Fruit fly (Drosophila melanogaster): ENCODE results near the gene Nha2.
A peak's percentile ranks its signal among the peaks of the same experiment; 100 is the strongest.

The Nha2 gene

DNA sequence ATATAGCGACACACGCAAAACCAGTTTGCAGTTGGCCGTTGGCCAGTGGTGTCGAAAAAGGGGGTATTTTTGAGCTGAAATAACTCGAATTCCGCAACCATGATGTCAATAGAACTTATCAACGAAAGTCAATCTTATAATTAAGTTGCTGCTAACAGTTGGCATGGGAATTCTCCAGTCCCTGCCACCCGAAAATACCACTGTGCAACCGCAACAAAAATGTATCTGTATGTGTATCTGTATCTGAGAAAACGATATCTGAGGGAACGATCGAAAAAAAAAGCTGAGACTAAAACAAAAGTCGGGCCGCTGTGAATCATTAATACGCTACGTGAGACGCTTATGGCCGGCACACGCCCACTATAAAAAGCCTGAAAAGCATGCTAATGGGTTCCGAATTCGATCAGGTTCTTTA, 48.2 kb upstream of the Nha2 start (continued):
- peak; percentile 57 for TF ChIP-seq CG11247 (GFP tag; IDR thresholded peaks at IDR 0.05)
- TF ChIP-seq eyg (GFP tag; optimal IDR thresholded peaks at IDR 0.05), result peak; percentile 0
- no peak for TF ChIP-seq CG9437 (GFP tag; optimal IDR thresholded peaks at IDR 0.05)
- TF ChIP-seq Dip3 (GFP tag; optimal IDR thresholded peaks at IDR 0.05), result peak; percentile 47
- 0 out of 2 replicates have a peak, but pooled peaks have one; percentile 45 for TF ChIP-seq ranshi (GFP tag; IDR thresholded peaks at IDR 0.05)
- TF ChIP-seq lab (GFP tag; optimal IDR thresholded peaks at IDR 0.05), result peak; percentile 60
- no peak for TF ChIP-seq CG4854 (GFP tag; optimal IDR thresholded peaks at IDR 0.05)
- TF ChIP-seq tll (GFP tag; optimal IDR thresholded peaks at IDR 0.05), result no peak
- TF ChIP-seq ken (GFP tag; IDR thresholded peaks at IDR 0.05), result peak; percentile 8; the same call in 1 of the 3 replicates
- TF ChIP-seq CG12219 (GFP tag; optimal IDR thresholded peaks at IDR 0.05), result no peak
- TF ChIP-seq CG7357 (GFP tag; IDR thresholded peaks at IDR 0.05), result 0 out of 3 replicates have a peak, but pooled peaks have one; percentile 47
- TF ChIP-seq Dref (GFP tag; IDR thresholded peaks at IDR 0.05), result no peak
- TF ChIP-seq sisA (GFP tag; IDR thresholded peaks at IDR 0.05), result peak; percentile 49; the same call in 1 of the 2 replicates
- TF ChIP-seq HLH4C (GFP tag; IDR thresholded peaks at IDR 0.05; ENCODE audit: partially characterized antibody), result no peak
- TF ChIP-seq al (GFP tag; IDR thresholded peaks at IDR 0.05), result peak; percentile 74
- TF ChIP-seq CG1602 (GFP tag; optimal IDR thresholded peaks at IDR 0.05), result no peak
- TF ChIP-seq esg (GFP tag; conservative IDR thresholded peaks at IDR 0.05), result peak; percentile 49
- peak; percentile 88 for TF ChIP-seq CG9932 (GFP tag; IDR thresholded peaks at IDR 0.05)
- TF ChIP-seq CG4617 (GFP tag; optimal IDR thresholded peaks at IDR 0.05; ENCODE audit: borderline replicate concordance), result no peak
- TF ChIP-seq CG18476 (GFP tag; optimal IDR thresholded peaks at IDR 0.05), result no peak
- TF ChIP-seq pb (GFP tag; optimal IDR thresholded peaks at IDR 0.05), result peak; percentile 3
- 0 out of 2 replicates have a peak, but pooled peaks have one; percentile 32 for TF ChIP-seq NFAT (GFP tag; IDR thresholded peaks at IDR 0.05)
- TF ChIP-seq zf30C (GFP tag; optimal IDR thresholded peaks at IDR 0.05), result no peak
- TF ChIP-seq twi (tag; optimal IDR thresholded peaks at IDR 0.05), result no peak
- no peak for TF ChIP-seq jumu (GFP tag; optimal IDR thresholded peaks at IDR 0.05)
- peak; percentile 22 for TF ChIP-seq CG1233 (GFP tag; optimal IDR thresholded peaks at IDR 0.05)
- peak; percentile 60 for TF ChIP-seq Meics (GFP tag; optimal IDR thresholded peaks at IDR 0.05)
- TF ChIP-seq tgo (GFP tag; IDR thresholded peaks at IDR 0.05), result peak; percentile 57; the same call in 2 of the 3 replicates
- peak; percentile 17; the same call in 1 of the 3 replicates for TF ChIP-seq CG14050 (GFP tag; IDR thresholded peaks at IDR 0.05)
- TF ChIP-seq ems (GFP tag; optimal IDR thresholded peaks at IDR 0.05), result no peak
- TF ChIP-seq CG10209 (GFP tag; optimal IDR thresholded peaks at IDR 0.05), result peak; percentile 17
- TF ChIP-seq repo (GFP tag; optimal IDR thresholded peaks at IDR 0.05), result peak; percentile 17
- peak; percentile 14 for TF ChIP-seq nmo (GFP tag; optimal IDR thresholded peaks at IDR 0.05)
- peak; percentile 0 for TF ChIP-seq slp2 (GFP tag; optimal IDR thresholded peaks at IDR 0.05)
- no peak for TF ChIP-seq CTCF (GFP tag; optimal IDR thresholded peaks at IDR 0.05)
- peak; percentile 19 for TF ChIP-seq cwo (GFP tag; optimal IDR thresholded peaks at IDR 0.05)
- TF ChIP-seq chif (GFP tag; optimal IDR thresholded peaks at IDR 0.05), result peak in 1 of 2 experiments; percentile 5
- no peak for TF ChIP-seq tup (GFP tag; optimal IDR thresholded peaks at IDR 0.05)
- peak; percentile 18 for TF ChIP-seq CG17568 (GFP tag; optimal IDR thresholded peaks at IDR 0.05)
- peak; percentile 68 for TF ChIP-seq CG11504 (tag; optimal IDR thresholded peaks at IDR 0.05)
- peak; percentile 29; the same call in 1 of the 2 replicates for TF ChIP-seq E2f2 (GFP tag; IDR thresholded peaks at IDR 0.05)
- TF ChIP-seq CG10543 (GFP tag; optimal IDR thresholded peaks at IDR 0.05), result peak; percentile 4
- peak; percentile 38 for TF ChIP-seq kay (GFP tag; optimal IDR thresholded peaks at IDR 0.05)
- peak; percentile 46 for TF ChIP-seq CG3281 (GFP tag; optimal IDR thresholded peaks at IDR 0.05)
- TF ChIP-seq kah (GFP tag; optimal IDR thresholded peaks at IDR 0.05), result no peak
- peak; percentile 22 for TF ChIP-seq her (GFP tag; optimal IDR thresholded peaks at IDR 0.05)
- no peak for TF ChIP-seq gt (GFP tag; IDR thresholded peaks at IDR 0.05)
- TF ChIP-seq Kr (GFP tag; optimal IDR thresholded peaks at IDR 0.05), result no peak
- no peak for TF ChIP-seq maf-S (GFP tag; optimal IDR thresholded peaks at IDR 0.05)
- TF ChIP-seq gce (GFP tag; IDR thresholded peaks at IDR 0.05), result no peak
- TF ChIP-seq Dip2 (GFP tag; IDR thresholded peaks at IDR 0.05), result no peak

Data from whole organism, embryonic.